Fruit fly (Drosophila melanogaster) whole organism, prepupa: ENCODE measurements around the gene PolI.
A peak's percentile ranks its signal among the peaks of the same experiment; 100 is the strongest.

ENCODE experiments used
- CG10669 ChIP-seq: fragments of 200-800 bp; sonication (Bioruptor generic); optimal IDR thresholded peaks from 3 replicates; lab custom pipeline; 2018; ENCODE audit warnings: missing biosample characterization, mild to moderate bottlenecking, missing genetic modification characterization, moderate library complexity
- CG15336 ChIP-seq: fragments of 200-800 bp; sonication (Bioruptor generic); IDR thresholded peaks from 2 replicates; pipeline ENCODE4 v1.3.6; 2022; ENCODE audit warnings: missing biosample characterization, missing genetic modification characterization
- CG1621 ChIP-seq: fragments of 200-800 bp; sonication (Bioruptor generic); optimal IDR thresholded peaks from 3 replicates; lab custom pipeline; 2018; ENCODE audit warnings: missing biosample characterization, mild to moderate bottlenecking, missing genetic modification characterization
- CG3032 ChIP-seq: fragments of 200-800 bp; optimal IDR thresholded peaks from 2 replicates; lab custom pipeline; 2019; ENCODE audit warnings: missing biosample characterization, mild to moderate bottlenecking, missing genetic modification characterization, moderate library complexity
- CG31627 ChIP-seq: fragments of 200-800 bp; sonication (Bioruptor generic); optimal IDR thresholded peaks from 3 replicates; lab custom pipeline; 2016; ENCODE audit warnings: missing biosample characterization, missing genetic modification characterization
- CG3919 ChIP-seq: fragments of 200-800 bp; sonication (Bioruptor generic); optimal IDR thresholded peaks from 3 replicates; lab custom pipeline; 2016; ENCODE audit warnings: missing biosample characterization, missing genetic modification characterization
- CG4318 ChIP-seq: fragments of 200-800 bp; sonication (Bioruptor generic); optimal IDR thresholded peaks from 3 replicates; lab custom pipeline; 2017; ENCODE audit warnings: missing biosample characterization, mild to moderate bottlenecking, missing genetic modification characterization
- CG6163 ChIP-seq: fragments of 200-800 bp; sonication (Bioruptor generic); IDR thresholded peaks from 3 replicates; pipeline ENCODE4 v1.3.6; 2022; ENCODE audit warnings: missing biosample characterization, missing genetic modification characterization
- CG6276 ChIP-seq: fragments of 200-800 bp; sonication (Bioruptor generic); optimal IDR thresholded peaks from 2 replicates; lab custom pipeline; 2017; ENCODE audit warnings: missing biosample characterization, mild to moderate bottlenecking, missing genetic modification characterization
- CG6792 ChIP-seq: fragments of 200-800 bp; sonication (Bioruptor generic); optimal IDR thresholded peaks from 3 replicates; lab custom pipeline; 2016; ENCODE audit warnings: missing biosample characterization, missing genetic modification characterization
- CG7368 ChIP-seq: fragments of 200-800 bp; sonication (Bioruptor generic); optimal IDR thresholded peaks from 3 replicates; lab custom pipeline; 2016; ENCODE audit warnings: missing biosample characterization, missing genetic modification characterization
- CG8119 ChIP-seq: fragments of 200-800 bp; sonication (Bioruptor generic); IDR thresholded peaks from 3 replicates; pipeline ENCODE4 v1.3.6; 2022; ENCODE audit warnings: missing biosample characterization, missing genetic modification characterization
- Eip78C ChIP-seq: fragments of 200-800 bp; sonication (Bioruptor generic); peaks from one replicate; lab custom pipeline; 2016; ENCODE audit warnings: missing biosample characterization, missing genetic modification characterization
- Eip93F ChIP-seq: fragments of 200-800 bp; sonication (Bioruptor generic); optimal IDR thresholded peaks from 2 replicates; lab custom pipeline; 2016; ENCODE audit warnings: missing biosample characterization, mild to moderate bottlenecking, missing genetic modification characterization
- Gug ChIP-seq: fragments of 200-800 bp; sonication (Bioruptor generic); IDR thresholded peaks from 2 replicates; pipeline ENCODE4 v1.3.6; 2022; ENCODE audit warnings: missing biosample characterization, missing genetic modification characterization
- Met ChIP-seq: fragments of 200-800 bp; sonication (Bioruptor generic); optimal IDR thresholded peaks from 3 replicates; lab custom pipeline; 2016; ENCODE audit warnings: missing biosample characterization, missing genetic modification characterization
- OdsH ChIP-seq: fragments of 200-800 bp; sonication (Bioruptor generic); optimal IDR thresholded peaks from 3 replicates; lab custom pipeline; 2016; ENCODE audit warnings: missing biosample characterization, missing genetic modification characterization
- Smox ChIP-seq: fragments of 200-800 bp; sonication (Bioruptor generic); optimal IDR thresholded peaks from 3 replicates; lab custom pipeline; 2016; ENCODE audit warnings: missing biosample characterization, missing genetic modification characterization
- Sox102F ChIP-seq: fragments of 200-800 bp; sonication (Bioruptor generic); optimal IDR thresholded peaks from 2 replicates; lab custom pipeline; 2016; ENCODE audit warnings: missing biosample characterization, mild to moderate bottlenecking, missing genetic modification characterization
- Sox14 ChIP-seq: fragments of 200-800 bp; sonication (Bioruptor generic); optimal IDR thresholded peaks from 3 replicates; lab custom pipeline; 2016; ENCODE audit warnings: missing biosample characterization, missing genetic modification characterization
- Sox15 ChIP-seq: fragments of 200-800 bp; sonication (Bioruptor generic); optimal IDR thresholded peaks from 3 replicates; lab custom pipeline; 2016; ENCODE audit warnings: missing biosample characterization, missing genetic modification characterization
- achi ChIP-seq: fragments of 200-800 bp; sonication (Bioruptor generic); optimal IDR thresholded peaks from 3 replicates; lab custom pipeline; 2016; ENCODE audit warnings: missing biosample characterization, missing genetic modification characterization
- acj6 ChIP-seq: fragments of 200-800 bp; sonication (Bioruptor generic); optimal IDR thresholded peaks from 3 replicates; lab custom pipeline; 2016; ENCODE audit warnings: missing biosample characterization, missing genetic modification characterization
- cyc ChIP-seq: fragments of 200-800 bp; sonication (Bioruptor generic); optimal IDR thresholded peaks from 3 replicates; lab custom pipeline; 2016; ENCODE audit warnings: missing biosample characterization, missing genetic modification characterization
- eg ChIP-seq: fragments of 200-800 bp; sonication (Bioruptor generic); IDR thresholded peaks from 3 replicates; pipeline ENCODE4 v1.3.6; 2022; ENCODE audit warnings: missing biosample characterization, missing genetic modification characterization
- fd59A ChIP-seq: fragments of 200-800 bp; sonication (Bioruptor generic); optimal IDR thresholded peaks from 2 replicates; lab custom pipeline; 2017; ENCODE audit warnings: missing biosample characterization, mild to moderate bottlenecking, missing genetic modification characterization, missing genetic modification reagents
- fkh ChIP-seq: fragments of 200-800 bp; sonication (Bioruptor generic); optimal IDR thresholded peaks from 3 replicates; lab custom pipeline; 2017; ENCODE audit warnings: missing biosample characterization, mild to moderate bottlenecking, missing genetic modification characterization, moderate library complexity
- net ChIP-seq: fragments of 200-800 bp; sonication (Bioruptor generic); optimal IDR thresholded peaks from 3 replicates; lab custom pipeline; 2016; ENCODE audit warnings: missing biosample characterization, missing genetic modification characterization
- pdm3 ChIP-seq: fragments of 200-800 bp; sonication (Bioruptor generic); optimal IDR thresholded peaks from 3 replicates; lab custom pipeline; 2016; ENCODE audit warnings: missing biosample characterization, missing genetic modification characterization
- ss ChIP-seq, 2 experiments: fragments of 200-800 bp; sonication (Bioruptor generic); optimal IDR thresholded peaks; 2 replicates in 1 of 2; 3 replicates in 1 of 2; lab custom pipeline; 2017 to 2018; ENCODE audit warnings: mild to moderate bottlenecking in 2 of 2, missing biosample characterization in 2 of 2, missing genetic modification characterization in 2 of 2, moderate library complexity in 1 of 2
- svp ChIP-seq: fragments of 200-800 bp; sonication (Bioruptor generic); peaks from one replicate; lab custom pipeline; 2016; ENCODE audit warnings: missing biosample characterization, missing genetic modification characterization

The PolI gene

dm6 chr3R:8233370-8233773 is at the start of gene PolI:
PolI (plus strand) TSS chr3R:8233507.
- TF ChIP-seq Met (no peak), CG3032 (tag; lab: Kevin White, UChicago) (peak; percentile 2), Sox14 (GFP tag; lab: Kevin White, UChicago) (peak; percentile 36), Smox (GFP tag; lab: Kevin White, UChicago) (peak; percentile 16), CG8119 (GFP tag; lab: Robert Waterston, UW) (no peak), fkh (GFP tag; lab: Kevin White, UChicago) (peak; percentile 75), CG31627 (GFP tag; lab: Kevin White, UChicago) (no peak), Eip93F (GFP tag; lab: Kevin White, UChicago) (peak; percentile 2), Eip78C (GFP tag; lab: Kevin White, UChicago) (peak; percentile 51), cyc (GFP tag; lab: Kevin White, UChicago) (peak; percentile 10), net (GFP tag; lab: Kevin White, UChicago) (no peak)

DNA sequence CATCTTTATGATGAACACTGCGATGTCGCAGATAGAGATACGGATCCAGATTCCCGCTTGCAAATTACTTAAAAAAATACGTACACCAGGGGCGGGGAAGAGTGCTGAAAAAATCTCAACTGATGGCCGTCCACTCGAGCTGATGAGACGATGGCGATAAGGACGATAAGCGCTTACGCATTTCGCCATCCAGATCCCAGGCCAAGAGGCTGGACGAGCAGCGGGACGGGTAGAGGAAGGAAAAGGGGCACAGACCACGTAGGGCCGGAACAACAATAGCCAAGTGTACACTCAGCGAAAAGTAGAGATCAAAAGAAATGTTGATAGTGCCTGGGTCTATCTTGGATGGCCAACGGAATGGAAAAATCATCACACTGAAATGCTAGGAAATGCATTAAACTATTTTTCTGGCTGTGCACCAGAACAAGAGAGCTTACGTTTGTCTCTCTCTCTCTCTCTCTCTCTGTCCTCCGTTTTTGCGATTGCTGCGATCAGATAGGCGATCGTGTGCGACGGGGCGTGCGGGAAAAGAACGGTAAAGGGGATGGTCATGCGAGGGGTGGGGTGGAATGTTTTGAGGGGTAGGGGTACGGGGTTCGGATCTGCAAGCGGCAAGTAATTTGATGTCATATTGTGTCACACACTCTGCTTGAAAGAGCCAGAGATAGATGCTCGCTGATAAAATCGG is 45.7 kb upstream of the PolI start:
- TF ChIP-seq ss (GFP tag; optimal IDR thresholded peaks at IDR 0.05; lab: Kevin White, UChicago): peak; percentile 3 to 5
- peak; percentile 15 for TF ChIP-seq Eip78C (GFP tag; lab: Kevin White, UChicago)
- no peak for TF ChIP-seq CG6792 (GFP tag; lab: Kevin White, UChicago)
- peak; percentile 15 for TF ChIP-seq CG1621
- no peak for TF ChIP-seq OdsH (GFP tag; lab: Kevin White, UChicago)
- no peak for TF ChIP-seq fd59A (GFP tag; lab: Kevin White, UChicago)
- peak; percentile 37; the same call in 1 of the 3 replicates for TF ChIP-seq CG6163 (GFP tag; lab: Robert Waterston, UW)
- TF ChIP-seq CG15336 (GFP tag; lab: Robert Waterston, UW): no peak
- TF ChIP-seq CG4318 (GFP tag; lab: Kevin White, UChicago): no peak
- TF ChIP-seq CG3919 (GFP tag; lab: Kevin White, UChicago): peak; percentile 36
- TF ChIP-seq Sox15 (GFP tag; lab: Kevin White, UChicago): no peak
- TF ChIP-seq CG10669 (GFP tag; lab: Kevin White, UChicago): peak; percentile 11
- TF ChIP-seq net (GFP tag; lab: Kevin White, UChicago): no peak
- TF ChIP-seq, all 60 proteins: peak for 6

DNA sequence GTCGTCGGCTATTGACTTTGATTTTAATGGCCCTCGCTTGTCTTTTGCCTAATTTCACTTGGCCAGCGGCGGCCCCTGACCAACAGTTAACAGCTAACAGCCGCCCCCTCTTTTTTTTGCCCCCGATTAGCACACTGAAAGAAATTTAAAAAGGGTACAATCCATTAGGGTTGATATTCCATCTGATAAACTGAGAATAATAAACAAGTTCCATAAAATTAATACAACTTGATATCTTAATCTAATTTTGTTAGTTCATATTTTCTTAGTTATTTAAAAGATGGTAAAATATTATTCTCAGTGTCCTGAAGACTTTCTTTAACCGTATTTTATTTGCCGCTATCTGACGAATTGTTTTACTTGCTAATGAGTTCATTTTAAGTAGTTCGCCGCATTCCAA is 43.8 kb upstream of the PolI start:
- TF ChIP-seq svp (GFP tag; lab: Kevin White, UChicago): no peak
- TF ChIP-seq eg (GFP tag; lab: Robert Waterston, UW): no peak
- TF ChIP-seq net (GFP tag; lab: Kevin White, UChicago): no peak
- TF ChIP-seq pdm3 (GFP tag; lab: Kevin White, UChicago): no peak
- TF ChIP-seq CG6792 (GFP tag; lab: Kevin White, UChicago): no peak
- no peak for TF ChIP-seq CG10669 (GFP tag; lab: Kevin White, UChicago)
- no peak for TF ChIP-seq CG31627 (GFP tag; lab: Kevin White, UChicago)
- TF ChIP-seq CG7368 (GFP tag; lab: Kevin White, UChicago): no peak
- no peak for TF ChIP-seq Sox102F (GFP tag; lab: Kevin White, UChicago)
- TF ChIP-seq Sox15 (GFP tag; lab: Kevin White, UChicago): no peak
- no peak for TF ChIP-seq Eip93F (GFP tag; lab: Kevin White, UChicago)
- no peak for TF ChIP-seq Gug (GFP tag; lab: Robert Waterston, UW)
- TF ChIP-seq acj6 (GFP tag; lab: Kevin White, UChicago): no peak
- no peak for TF ChIP-seq Eip78C (GFP tag; lab: Kevin White, UChicago)
- TF ChIP-seq CG6276 (GFP tag; lab: Kevin White, UChicago): no peak
- TF ChIP-seq CG1621: no peak
- TF ChIP-seq CG8119 (GFP tag; lab: Robert Waterston, UW): no peak

- TF ChIP-seq Gug (GFP tag; lab: Robert Waterston, UW) (no peak), Sox15 (GFP tag; lab: Kevin White, UChicago) (no peak), achi (GFP tag; lab: Kevin White, UChicago) (peak; percentile 22), cyc (GFP tag; lab: Kevin White, UChicago) (no peak), Sox102F (GFP tag; lab: Kevin White, UChicago) (no peak), fkh (GFP tag; lab: Kevin White, UChicago) (peak; percentile 21), eg (GFP tag; lab: Robert Waterston, UW) (peak; percentile 65; the same call in 2 of the 3 replicates)
Measured at dm6 chr3R:8190866-8191265, 42.4 kb upstream of the PolI start.
